Fruit fly (Drosophila melanogaster) whole organism, adult: Measurements from ENCODE around the gene Msh6.

ENCODE experiments used
- CG11617 ChIP-seq: fragments of 200-800 bp; sonication (Bioruptor generic); optimal IDR thresholded peaks from 2 replicates; lab custom pipeline; 2017; ENCODE audit warnings: mild to moderate bottlenecking, missing biosample characterization, missing genetic modification reagents, missing genetic modification characterization
- CG12768 ChIP-seq: fragments of 200-800 bp; sonication (Bioruptor generic); optimal IDR thresholded peaks from 2 replicates; lab custom pipeline; 2017; ENCODE audit warnings: missing biosample characterization, missing genetic modification characterization, mild to moderate bottlenecking, moderate library complexity, missing genetic modification reagents
- CG14711 ChIP-seq: fragments of 200-800 bp; sonication (Bioruptor generic); optimal IDR thresholded peaks from 2 replicates; lab custom pipeline; 2018; ENCODE audit warnings: missing biosample characterization, mild to moderate bottlenecking, missing genetic modification characterization, moderate library complexity
- CG7101 ChIP-seq: fragments of 200-800 bp; sonication (Bioruptor generic); optimal IDR thresholded peaks from 2 replicates; lab custom pipeline; 2018; ENCODE audit warnings: missing biosample characterization, mild to moderate bottlenecking, missing genetic modification characterization, moderate library complexity
- Clk ChIP-seq: fragments of 200-800 bp; sonication (Bioruptor generic); optimal IDR thresholded peaks from 2 replicates; lab custom pipeline; 2017; ENCODE audit warnings: missing biosample characterization, missing genetic modification characterization
- Crg-1 ChIP-seq: fragments of 200-800 bp; sonication (Bioruptor generic); optimal IDR thresholded peaks from 2 replicates; lab custom pipeline; 2016; ENCODE audit warnings: missing biosample characterization, missing genetic modification characterization
- bab1 ChIP-seq: fragments of 200-800 bp; sonication (Bioruptor generic); optimal IDR thresholded peaks from 3 replicates; lab custom pipeline; 2019; ENCODE audit warnings: missing biosample characterization, mild to moderate bottlenecking, missing genetic modification characterization, moderate library complexity
- cnc ChIP-seq, 2 experiments: fragments of >200 bp; optimal IDR thresholded peaks; 2 replicates each; lab custom pipeline; 2017
- kay ChIP-seq: fragments of 200-800 bp; sonication (Bioruptor generic); peaks from one replicate; lab custom pipeline; 2016; ENCODE audit warnings: missing biosample characterization, missing genetic modification characterization, borderline replicate concordance

dm6 chr3L:15203585-15203984, 45.2 kb upstream of the Msh6 start:
- TF ChIP-seq CG12768 (GFP tag; lab: Kevin White, UChicago) (no peak), CG11617 (GFP tag; lab: Kevin White, UChicago) (no peak), Clk (no peak), Crg-1 (GFP tag; lab: Kevin White, UChicago) (no peak), kay (GFP tag; lab: Kevin White, UChicago) (no peak), bab1 (GFP tag; lab: Kevin White, UChicago) (no peak), CG14711 (tag; lab: Kevin White, UChicago) (no peak), cnc (optimal IDR thresholded peaks at IDR 0.05; lab: Kevin White, UChicago) (no peak), CG7101 (no peak)
